Worm (Caenorhabditis elegans): ENCODE data around the gene unc-17.

DNA sequence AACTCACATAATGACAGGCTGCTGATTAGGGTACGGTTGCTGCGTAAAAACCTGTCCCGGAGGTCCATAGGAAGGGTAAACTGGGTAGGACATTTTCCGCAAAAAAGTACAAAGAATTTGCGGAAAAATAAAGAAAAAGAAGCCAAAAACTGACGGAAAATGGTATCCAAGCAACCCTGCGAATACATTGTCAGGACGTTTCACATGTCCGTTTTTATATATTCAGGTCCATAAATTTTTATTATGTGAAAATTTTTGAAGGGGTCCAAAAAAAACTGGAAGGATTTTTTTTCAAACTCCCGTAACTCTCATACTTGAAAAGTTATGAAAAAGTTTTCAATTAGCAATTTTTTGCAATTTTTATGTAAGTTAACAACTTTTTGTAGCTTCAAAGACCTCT is 17.7 kb upstream of the unc-17 start, which contains the start of gene CC8.3:
- TF ChIP-seq nhr-28 (tag; optimal IDR thresholded peaks at IDR 0.05) (no peak), nhr-12 (tag; optimal IDR thresholded peaks at IDR 0.05) (no peak), jun-1 (tag; optimal IDR thresholded peaks at IDR 0.05) (no peak), nhr-11 (tag; optimal IDR thresholded peaks at IDR 0.05) (no peak), fkh-10 (GFP tag; optimal IDR thresholded peaks at IDR 0.05) (no peak), snpc-4 (tag; optimal IDR thresholded peaks at IDR 0.05) (no peak), ztf-11 (tag; optimal IDR thresholded peaks at IDR 0.05) (no peak), nhr-71 (tag; optimal IDR thresholded peaks at IDR 0.05) (no peak), fkh-4 (tag; optimal IDR thresholded peaks at IDR 0.05; ENCODE audit: borderline replicate concordance) (no peak), rnt-1 (tag; optimal IDR thresholded peaks at IDR 0.05) (no peak), blmp-1 (tag; optimal IDR thresholded peaks at IDR 0.05) (no peak), unc-62 (GFP tag; optimal IDR thresholded peaks at IDR 0.05) (no peak)
